Fruit fly (Drosophila melanogaster) S2 (cell line): ENCODE measurements around the gene Gr66a.
A peak's percentile ranks its signal among the peaks of the same experiment; 100 is the strongest.

Source experiments
- CG8478 ChIP-seq: fragments of >200 bp; optimal IDR thresholded peaks from 2 replicates; lab custom pipeline; 2018
- CTCF ChIP-seq, 2 experiments: fragments of >200 bp; optimal IDR thresholded peaks; 2 replicates each; lab custom pipeline; 2018

dm6 chr3L:8323817-8324216 lies 17.0 kb upstream of the Gr66a start:
- TF ChIP-seq CG8478 = no peak
- peak; percentile 69 to 78 for TF ChIP-seq CTCF (optimal IDR thresholded peaks at IDR 0.05; lab: Kevin White, UChicago)
